Worm (Caenorhabditis elegans): ENCODE measurements around the gene F47F2.1.

DNA sequence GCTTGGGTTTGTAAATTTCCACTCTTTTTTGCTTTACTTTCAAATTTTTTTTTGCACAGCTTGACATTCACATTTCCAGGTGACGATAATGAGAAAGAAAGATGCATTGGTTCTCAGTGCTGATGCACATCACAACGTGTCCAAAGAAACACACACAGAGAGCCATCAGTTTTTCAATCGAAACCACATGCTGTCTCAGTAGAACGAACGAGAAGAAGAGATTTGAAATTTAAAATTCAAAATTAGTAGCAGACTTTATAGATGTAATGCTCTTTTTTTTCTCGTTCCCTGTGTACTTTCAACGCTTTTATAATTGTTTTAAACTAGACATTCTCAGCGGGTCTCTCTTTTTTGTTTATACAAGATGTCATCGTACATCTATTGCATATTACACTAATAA is 59.1 kb downstream of the F47F2.1 start:
- TF ChIP-seq fkh-6 (tag; optimal IDR thresholded peaks at IDR 0.05) (no peak), hlh-13 (GFP tag; optimal IDR thresholded peaks at IDR 0.05) (no peak), pag-3 (tag; optimal IDR thresholded peaks at IDR 0.05; ENCODE audit: borderline replicate concordance) (no peak), pqm-1 (tag; optimal IDR thresholded peaks at IDR 0.05) (no peak), ztf-16 (tag; optimal IDR thresholded peaks at IDR 0.05) (no peak), ceh-9 (tag; optimal IDR thresholded peaks at IDR 0.05) (no peak), zip-5 (tag; optimal IDR thresholded peaks at IDR 0.05) (no peak), mec-3 (tag; optimal IDR thresholded peaks at IDR 0.05; ENCODE audit: borderline replicate concordance) (no peak)
